Worm (Caenorhabditis elegans) whole organism, L4/young adult: ENCODE measurements around the gene nas-3.

Source experiments
- W03F9.2 ChIP-seq: fragments of 150-350 bp; optimal IDR thresholded peaks from 2 replicates; lab custom pipeline; 2014; ENCODE audit warnings: missing biosample characterization, missing genetic modification characterization
- dao-5 ChIP-seq: sonication (generic microtip); optimal IDR thresholded peaks from 2 replicates; lab custom pipeline; 2016; ENCODE audit warnings: missing genotype, missing genetic modification characterization, moderate library complexity, missing compliant biosample characterization

ce11 chrV:9516280-9516679, 38.3 kb downstream of the nas-3 start:
- TF ChIP-seq W03F9.2 (tag; lab: Kevin White, UChicago) (no peak), dao-5 (tag; lab: Kevin White, UChicago) (no peak)
